Worm (Caenorhabditis elegans) whole organism, L3 larva: ENCODE data around the gene pcn-1.
A peak's percentile ranks its signal among the peaks of the same experiment; 100 is the strongest.

Experiments
- R02D3.7 ChIP-seq: fragments of 150-350 bp; optimal IDR thresholded peaks from 2 replicates; lab custom pipeline; 2014; ENCODE audit warnings: missing biosample characterization, missing genetic modification characterization
- ZK546.5 ChIP-seq: sonication (generic microtip); optimal IDR thresholded peaks from 2 replicates; lab custom pipeline; 2017; ENCODE audit warnings: missing biosample characterization, missing genetic modification characterization
- aly-2 ChIP-seq: fragments of 150-350 bp; optimal IDR thresholded peaks from 2 replicates; lab custom pipeline; 2014; ENCODE audit warnings: missing biosample characterization, missing genetic modification characterization
- ama-1 ChIP-seq: fragments of 150-350 bp; optimal IDR thresholded peaks from 2 replicates; lab custom pipeline; 2018
- ceh-16 ChIP-seq: sonication (generic microtip); optimal IDR thresholded peaks from 2 replicates; lab custom pipeline; 2017; ENCODE audit warnings: missing biosample characterization, missing genetic modification characterization
- ceh-28 ChIP-seq: fragments of 150-350 bp; optimal IDR thresholded peaks from 2 replicates; lab custom pipeline; 2014; ENCODE audit warnings: missing biosample characterization, missing genetic modification reagents, missing genetic modification characterization
- ceh-82 ChIP-seq: fragments of 150-350 bp; optimal IDR thresholded peaks from 2 replicates; lab custom pipeline; 2014; ENCODE audit warnings: missing biosample characterization, missing genetic modification characterization
- ceh-9 ChIP-seq: sonication (generic microtip); optimal IDR thresholded peaks from 2 replicates; lab custom pipeline; 2018; ENCODE audit warnings: missing biosample characterization, missing genetic modification characterization
- daf-12 ChIP-seq: fragments of 150-350 bp; optimal IDR thresholded peaks from 2 replicates; lab custom pipeline; 2014; ENCODE audit warnings: missing biosample characterization, missing genetic modification reagents, missing genetic modification characterization
- egl-27 ChIP-seq: sonication (generic microtip); optimal IDR thresholded peaks from 4 replicates; lab custom pipeline; 2017; ENCODE audit warnings: missing biosample characterization, missing genetic modification reagents, missing genetic modification characterization
- egl-5 ChIP-seq: fragments of 150-350 bp; optimal IDR thresholded peaks from 2 replicates; lab custom pipeline; 2017; ENCODE audit warnings: missing biosample characterization, missing genetic modification reagents, missing genetic modification characterization, inconsistent platforms
- elt-1 ChIP-seq: fragments of 150-350 bp; optimal IDR thresholded peaks from 2 replicates; lab custom pipeline; 2014; ENCODE audit warnings: missing biosample characterization, missing genetic modification characterization
- elt-2 ChIP-seq: sonication (generic microtip); optimal IDR thresholded peaks from 2 replicates; lab custom pipeline; 2016; ENCODE audit warnings: missing genetic modification reagents, mild to moderate bottlenecking, missing genetic modification characterization, missing compliant biosample characterization
- elt-3 ChIP-seq, 3 experiments: fragments of 150-350 bp in 1 of 3; sonication (generic microtip) in 2 of 3; optimal IDR thresholded peaks; 2 replicates in 2 of 3; 4 replicates in 1 of 3; lab custom pipeline; 2014 to 2017; ENCODE audit warnings: missing biosample characterization in 3 of 3, missing genetic modification characterization in 3 of 3
- eor-1 ChIP-seq, 2 experiments: fragments of 150-350 bp; optimal IDR thresholded peaks; 2 replicates each; lab custom pipeline; 2014 to 2018; ENCODE audit warnings: missing biosample characterization in 2 of 2, missing genetic modification characterization in 2 of 2
- fkh-10 ChIP-seq: sonication (generic microtip); optimal IDR thresholded peaks from 2 replicates; lab custom pipeline; 2017; ENCODE audit warnings: missing biosample characterization, missing genetic modification reagents, missing genetic modification characterization
- fkh-2 ChIP-seq: fragments of 150-350 bp; optimal IDR thresholded peaks from 2 replicates; lab custom pipeline; 2014; ENCODE audit warnings: missing biosample characterization, missing genetic modification reagents, missing genetic modification characterization
- fos-1 ChIP-seq: fragments of 150-350 bp; optimal IDR thresholded peaks from 2 replicates; lab custom pipeline; 2014; ENCODE audit warnings: missing biosample characterization, missing genetic modification characterization
- hmg-11 ChIP-seq: sonication (generic microtip); optimal IDR thresholded peaks from 2 replicates; lab custom pipeline; 2016; ENCODE audit warnings: missing genetic modification characterization, missing compliant biosample characterization
- jun-1 ChIP-seq: fragments of 150-350 bp; optimal IDR thresholded peaks from 2 replicates; lab custom pipeline; 2014; ENCODE audit warnings: missing biosample characterization, missing genetic modification reagents, missing genetic modification characterization
- lin-15B ChIP-seq: fragments of 150-350 bp; optimal IDR thresholded peaks from 2 replicates; lab custom pipeline; 2014; ENCODE audit warnings: missing biosample characterization, missing genetic modification characterization
- lin-39 ChIP-seq: fragments of 150-350 bp; optimal IDR thresholded peaks from 2 replicates; lab custom pipeline; 2018; ENCODE audit warnings: missing biosample characterization, missing genetic modification reagents, missing genetic modification characterization
- lsy-12 ChIP-seq: sonication (generic microtip); optimal IDR thresholded peaks from 2 replicates; lab custom pipeline; 2016; ENCODE audit warnings: mild to moderate bottlenecking, missing genetic modification characterization, missing compliant biosample characterization
- mdl-1 ChIP-seq: fragments of 150-350 bp; optimal IDR thresholded peaks from 2 replicates; lab custom pipeline; 2014; ENCODE audit warnings: missing biosample characterization, missing genetic modification characterization
- mml-1 ChIP-seq: fragments of 150-350 bp; sonication (generic microtip); optimal IDR thresholded peaks from 3 replicates; lab custom pipeline; 2014; ENCODE audit warnings: missing biosample characterization, missing genetic modification characterization
- nfya-1 ChIP-seq: sonication (generic microtip); optimal IDR thresholded peaks from 2 replicates; lab custom pipeline; 2017; ENCODE audit warnings: missing genetic modification characterization, mild to moderate bottlenecking, missing compliant biosample characterization, antibody characterized with exemption, moderate library complexity; ENCODE audit not compliant: insufficient read depth
- nhr-11 ChIP-seq: fragments of 150-350 bp; optimal IDR thresholded peaks from 2 replicates; lab custom pipeline; 2014; ENCODE audit warnings: missing biosample characterization, missing genetic modification characterization
- nhr-12 ChIP-seq: fragments of 150-350 bp; optimal IDR thresholded peaks from 2 replicates; lab custom pipeline; 2014; ENCODE audit warnings: missing biosample characterization, missing genetic modification characterization
- nhr-23 ChIP-seq: fragments of 150-350 bp; optimal IDR thresholded peaks from 2 replicates; lab custom pipeline; 2014; ENCODE audit warnings: missing biosample characterization, missing genetic modification reagents, missing genetic modification characterization
- nhr-237 ChIP-seq: fragments of 150-350 bp; optimal IDR thresholded peaks from 2 replicates; lab custom pipeline; 2014; ENCODE audit warnings: missing biosample characterization, missing genetic modification characterization
- nhr-25 ChIP-seq: sonication (generic microtip); optimal IDR thresholded peaks from 2 replicates; lab custom pipeline; 2017; ENCODE audit warnings: missing biosample characterization, missing genetic modification characterization
- nhr-28 ChIP-seq: fragments of 150-350 bp; optimal IDR thresholded peaks from 2 replicates; lab custom pipeline; 2014; ENCODE audit warnings: missing biosample characterization, missing genetic modification characterization
- nhr-43 ChIP-seq: sonication (generic microtip); optimal IDR thresholded peaks from 2 replicates; lab custom pipeline; 2016; ENCODE audit warnings: mild to moderate bottlenecking, missing genetic modification characterization, missing compliant biosample characterization; ENCODE audit not compliant: poor library complexity, severe bottlenecking
- nhr-67 ChIP-seq: fragments of 150-350 bp; optimal IDR thresholded peaks from 2 replicates; lab custom pipeline; 2014; ENCODE audit warnings: missing biosample characterization, missing genetic modification characterization
- nhr-76 ChIP-seq: fragments of 150-350 bp; sonication (generic microtip); optimal IDR thresholded peaks from 5 replicates; lab custom pipeline; 2014; ENCODE audit warnings: missing biosample characterization, missing genetic modification characterization
- nhr-77 ChIP-seq: fragments of 150-350 bp; optimal IDR thresholded peaks from 2 replicates; lab custom pipeline; 2014; ENCODE audit warnings: missing biosample characterization, missing genetic modification characterization
- pha-4 ChIP-seq: fragments of 150-350 bp; optimal IDR thresholded peaks from 2 replicates; lab custom pipeline; 2014; ENCODE audit warnings: missing biosample characterization, missing genetic modification reagents, missing genetic modification characterization
- pqm-1 ChIP-seq: fragments of 150-350 bp; optimal IDR thresholded peaks from 2 replicates; lab custom pipeline; 2017; ENCODE audit warnings: missing biosample characterization, missing genetic modification characterization, inconsistent platforms
- sea-2 ChIP-seq: fragments of 150-350 bp; sonication (generic microtip); optimal IDR thresholded peaks from 4 replicates; lab custom pipeline; 2014; ENCODE audit warnings: missing biosample characterization, missing genetic modification reagents, missing genetic modification characterization
- skn-1 ChIP-seq: fragments of 150-350 bp; optimal IDR thresholded peaks from 2 replicates; lab custom pipeline; 2014; ENCODE audit warnings: missing biosample characterization, missing genetic modification characterization
- snpc-4 ChIP-seq: fragments of 150-350 bp; optimal IDR thresholded peaks from 2 replicates; lab custom pipeline; 2014; ENCODE audit warnings: missing biosample characterization, missing genetic modification characterization
- tbx-2 ChIP-seq: sonication (generic microtip); optimal IDR thresholded peaks from 2 replicates; lab custom pipeline; 2016; ENCODE audit warnings: mild to moderate bottlenecking, missing genetic modification characterization, missing compliant biosample characterization
- unc-39 ChIP-seq: sonication (generic microtip); optimal IDR thresholded peaks from 4 replicates; lab custom pipeline; 2017; ENCODE audit warnings: missing biosample characterization, missing genetic modification characterization
- unc-62 ChIP-seq: fragments of 150-350 bp; sonication (generic microtip); optimal IDR thresholded peaks from 4 replicates; lab custom pipeline; 2014; ENCODE audit warnings: missing biosample characterization, missing genetic modification reagents, missing genetic modification characterization
- zag-1 ChIP-seq: fragments of 150-350 bp; optimal IDR thresholded peaks from 2 replicates; lab custom pipeline; 2014; ENCODE audit warnings: missing biosample characterization, missing genetic modification characterization
- ztf-11 ChIP-seq: fragments of 150-350 bp; optimal IDR thresholded peaks from 2 replicates; lab custom pipeline; 2014; ENCODE audit warnings: missing biosample characterization, missing genetic modification characterization
- ztf-4 ChIP-seq: fragments of 150-350 bp; optimal IDR thresholded peaks from 2 replicates; lab custom pipeline; 2014; ENCODE audit warnings: missing biosample characterization, missing genetic modification characterization

pcn-1 gene

DNA sequence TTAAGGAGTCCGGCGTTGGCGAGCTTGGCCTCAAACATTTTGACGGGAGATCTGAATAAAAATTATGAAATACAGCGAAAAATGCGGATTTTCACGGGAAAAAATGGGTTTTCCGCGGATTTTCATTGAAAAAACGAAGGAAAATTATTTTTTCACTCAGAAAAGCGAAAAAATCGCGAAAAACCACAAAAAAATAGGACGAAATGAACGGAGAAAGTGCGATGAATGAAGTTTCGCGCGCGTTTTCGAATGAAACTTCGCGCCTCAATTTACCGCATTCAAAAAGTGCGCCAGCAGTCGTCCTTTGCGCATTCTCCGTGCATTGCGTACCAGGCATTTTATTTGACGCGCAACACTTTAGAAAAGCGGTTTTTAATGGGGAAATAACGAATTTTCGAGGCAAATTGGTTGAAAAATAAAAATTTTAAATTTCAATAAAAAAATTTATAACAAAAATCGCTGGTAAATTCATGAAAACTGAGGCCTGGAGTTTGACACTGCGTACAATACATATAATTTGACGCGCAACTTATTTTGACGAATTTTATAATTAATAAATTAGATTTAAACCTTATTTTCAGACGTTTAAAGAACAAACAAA, at the start of gene pcn-1:
pcn-1 (minus strand) TSS at position 51 of the 601 bp plus-strand sequence.
- TF ChIP-seq zag-1 (tag; lab: Kevin White, UChicago) = no peak
- peak; percentile 95 for TF ChIP-seq lsy-12 (tag; lab: Kevin White, UChicago)
- peak; percentile 56 for TF ChIP-seq ZK546.5 (tag; lab: Kevin White, UChicago)
- TF ChIP-seq nhr-12 (tag; lab: Kevin White, UChicago) = no peak
- peak; percentile 85 for TF ChIP-seq jun-1 (tag; lab: Kevin White, UChicago)
- TF ChIP-seq mml-1 (tag; lab: Kevin White, UChicago) = no peak
- TF ChIP-seq unc-39 (tag; lab: Kevin White, UChicago) = no peak
- TF ChIP-seq unc-62 = peak; percentile 22
- TF ChIP-seq pha-4 (tag; lab: Kevin White, UChicago) = peak; percentile 93
- peak; percentile 82 for TF ChIP-seq ceh-28 (tag; lab: Kevin White, UChicago)
- peak; percentile 89 for TF ChIP-seq skn-1 (tag; lab: Kevin White, UChicago)
- no peak for TF ChIP-seq aly-2 (tag; lab: Kevin White, UChicago)
- no peak for TF ChIP-seq nhr-76
- TF ChIP-seq fos-1 (tag; lab: Kevin White, UChicago) = peak; percentile 25
- TF ChIP-seq ceh-9 (tag; lab: Kevin White, UChicago) = no peak
- TF ChIP-seq lin-39 (tag; lab: Kevin White, UChicago) = peak; percentile 80
- no peak for TF ChIP-seq ztf-11 (tag; lab: Kevin White, UChicago)
- no peak for TF ChIP-seq sea-2 (GFP tag; lab: Kevin White, UChicago)
- TF ChIP-seq nhr-11 (tag; lab: Kevin White, UChicago) = peak; percentile 28
- TF ChIP-seq egl-27 (tag; lab: Kevin White, UChicago) = peak; percentile 47
- peak; percentile 74 for TF ChIP-seq R02D3.7
- no peak for TF ChIP-seq fkh-2 (tag; lab: Kevin White, UChicago)
- no peak for TF ChIP-seq ceh-16
- TF ChIP-seq nhr-23 (tag; lab: Kevin White, UChicago) = peak; percentile 93
- TF ChIP-seq elt-3 (tag; optimal IDR thresholded peaks at IDR 0.05; lab: Kevin White, UChicago) = peak in 1 of 3 experiments; percentile 35
- TF ChIP-seq elt-2 (tag; lab: Kevin White, UChicago) = peak; percentile 69
- TF ChIP-seq ztf-4 (tag; lab: Kevin White, UChicago) = peak; percentile 6
- TF ChIP-seq egl-5 (tag; lab: Kevin White, UChicago) = peak; percentile 61
- peak; percentile 94 for TF ChIP-seq tbx-2 (tag; lab: Kevin White, UChicago)
- TF ChIP-seq nhr-67 (tag; lab: Kevin White, UChicago) = no peak
- TF ChIP-seq nhr-28 = peak; percentile 6
- peak; percentile 70 for TF ChIP-seq hmg-11 (tag; lab: Kevin White, UChicago)
- peak; percentile 51 for TF ChIP-seq nhr-77
- no peak for TF ChIP-seq eor-1 (tag; optimal IDR thresholded peaks at IDR 0.05; lab: Kevin White, UChicago)
- TF ChIP-seq nfya-1 = peak; percentile 93
- peak; percentile 92 for TF ChIP-seq nhr-43
- peak; percentile 44 for TF ChIP-seq pqm-1 (tag; lab: Kevin White, UChicago)
- TF ChIP-seq mdl-1 = no peak
- TF ChIP-seq lin-15B (tag; lab: Kevin White, UChicago) = peak; percentile 95
- peak; percentile 60 for TF ChIP-seq ama-1 (lab: Kevin White, UChicago)
- peak; percentile 26 for TF ChIP-seq elt-1 (tag; lab: Kevin White, UChicago)
- TF ChIP-seq snpc-4 (tag; lab: Kevin White, UChicago) = peak; percentile 87
- peak; percentile 65 for TF ChIP-seq ceh-82
- peak; percentile 94 for TF ChIP-seq nhr-25 (tag; lab: Kevin White, UChicago)
- TF ChIP-seq fkh-10 (GFP tag; lab: Kevin White, UChicago) = peak; percentile 80
- TF ChIP-seq nhr-237 (tag; lab: Kevin White, UChicago) = no peak
- TF ChIP-seq daf-12 = no peak
- TF ChIP-seq, all 47 proteins: peak for 31
